Fruit fly (Drosophila melanogaster) whole organism, adult: ENCODE measurements around the gene fend.

Experiments used
- CG5204 ChIP-seq: fragments of 200-800 bp; sonication (Bioruptor generic); optimal IDR thresholded peaks from 2 replicates; lab custom pipeline; 2016; ENCODE audit warnings: missing biosample characterization, missing genetic modification characterization
- CG7101 ChIP-seq: fragments of 200-800 bp; sonication (Bioruptor generic); optimal IDR thresholded peaks from 2 replicates; lab custom pipeline; 2018; ENCODE audit warnings: missing biosample characterization, mild to moderate bottlenecking, missing genetic modification characterization, moderate library complexity
- Clk ChIP-seq: fragments of 200-800 bp; sonication (Bioruptor generic); optimal IDR thresholded peaks from 2 replicates; lab custom pipeline; 2017; ENCODE audit warnings: missing biosample characterization, missing genetic modification characterization
- Crg-1 ChIP-seq: fragments of 200-800 bp; sonication (Bioruptor generic); optimal IDR thresholded peaks from 2 replicates; lab custom pipeline; 2016; ENCODE audit warnings: missing biosample characterization, missing genetic modification characterization
- cic ChIP-seq: fragments of 200-800 bp; sonication (Bioruptor generic); optimal IDR thresholded peaks from 2 replicates; lab custom pipeline; 2017; ENCODE audit warnings: missing biosample characterization, mild to moderate bottlenecking, missing genetic modification characterization, moderate library complexity
- cnc ChIP-seq, 2 experiments: fragments of >200 bp; optimal IDR thresholded peaks; 2 replicates each; lab custom pipeline; 2017
- tj ChIP-seq: fragments of 200-800 bp; sonication (Bioruptor generic); optimal IDR thresholded peaks from 3 replicates; lab custom pipeline; 2017; ENCODE audit warnings: missing biosample characterization, mild to moderate bottlenecking, missing genetic modification characterization, moderate library complexity

- TF ChIP-seq Clk (GFP tag; lab: Kevin White, UChicago) (no peak), Crg-1 (GFP tag; lab: Kevin White, UChicago) (no peak), cic (GFP tag; lab: Kevin White, UChicago) (no peak), cnc (optimal IDR thresholded peaks at IDR 0.05; lab: Kevin White, UChicago) (no peak), CG7101 (no peak), tj (no peak), CG5204 (no peak)
Observed at dm6 chrX:9164510-9165506, 29.9 kb upstream of the fend start.
